Fruit fly (Drosophila melanogaster) whole organism: ENCODE results near the gene neo.
A peak's percentile ranks its signal among the peaks of the same experiment; 100 is the strongest.

Source experiments
- CG8478 ChIP-seq: fragments of >200 bp; optimal IDR thresholded peaks from 2 replicates; lab custom pipeline; 2018; ENCODE audit warnings: inconsistent platforms
- Dll ChIP-seq: fragments of >200 bp; optimal IDR thresholded peaks from 2 replicates; lab custom pipeline; 2017
- EcR ChIP-seq, 2 experiments: fragments of >200 bp; optimal IDR thresholded peaks; 2 replicates each; lab custom pipeline; 2017; ENCODE audit warnings: missing biosample characterization in 2 of 2, missing genetic modification characterization in 2 of 2, missing genetic modification reagents in 2 of 2
- pan ChIP-seq: fragments of >200 bp; optimal IDR thresholded peaks from 2 replicates; lab custom pipeline; 2017
- psq ChIP-seq: fragments of >200 bp; optimal IDR thresholded peaks from 2 replicates; lab custom pipeline; 2017
- usp ChIP-seq: fragments of >200 bp; optimal IDR thresholded peaks from 2 replicates; lab custom pipeline; 2017; ENCODE audit warnings: missing biosample characterization, missing genetic modification characterization, mixed read lengths

The neo gene

DNA sequence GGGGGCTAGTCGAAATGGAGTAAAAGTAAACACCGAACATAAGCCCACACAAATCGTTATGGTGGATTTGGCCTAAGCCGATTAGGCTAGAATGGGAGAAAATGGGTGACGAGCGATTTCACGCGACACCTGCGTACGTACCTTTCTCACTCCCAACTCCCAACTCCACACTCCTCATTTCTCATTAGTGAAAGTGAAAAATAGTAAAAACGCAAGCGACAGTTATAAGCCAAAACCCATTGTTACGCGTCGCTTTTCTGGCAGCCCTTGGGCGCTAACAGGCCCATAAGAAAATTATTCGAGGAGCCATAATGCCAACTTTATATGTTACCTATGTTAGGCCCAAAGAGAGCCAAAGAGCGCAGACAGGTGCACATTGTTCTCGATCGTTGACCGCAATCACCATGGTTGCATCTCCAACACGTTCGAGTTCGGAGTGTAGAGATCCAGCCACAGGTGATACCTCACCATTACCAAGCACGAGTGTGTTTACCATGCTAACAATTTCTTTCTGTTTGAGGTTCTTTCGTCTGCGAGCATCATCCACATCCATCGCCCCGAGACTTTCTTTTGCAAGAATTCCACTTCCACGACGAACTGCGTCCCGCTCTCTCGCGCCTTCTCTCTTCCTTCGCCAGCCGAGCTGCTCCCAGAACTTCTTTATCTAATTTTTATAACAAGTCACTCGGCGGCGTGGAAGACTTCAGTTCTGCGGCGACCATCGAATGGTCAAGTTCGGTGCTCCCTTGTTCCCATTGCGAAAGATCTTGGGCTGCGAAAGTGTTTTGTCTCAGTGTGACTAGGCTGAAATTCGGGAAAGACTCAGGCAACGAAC lies at the start of gene neo:
neo (plus strand) TSS at position 698 of the 835 bp plus-strand sequence.
- TF ChIP-seq usp (GFP tag; lab: Kevin White, UChicago): no peak
- no peak for TF ChIP-seq EcR (GFP tag; optimal IDR thresholded peaks at IDR 0.05; lab: Kevin White, UChicago)
- TF ChIP-seq psq (lab: Kevin White, UChicago): no peak
- TF ChIP-seq Dll (lab: Kevin White, UChicago): peak; percentile 16
- TF ChIP-seq pan: no peak
- TF ChIP-seq CG8478: no peak

DNA sequence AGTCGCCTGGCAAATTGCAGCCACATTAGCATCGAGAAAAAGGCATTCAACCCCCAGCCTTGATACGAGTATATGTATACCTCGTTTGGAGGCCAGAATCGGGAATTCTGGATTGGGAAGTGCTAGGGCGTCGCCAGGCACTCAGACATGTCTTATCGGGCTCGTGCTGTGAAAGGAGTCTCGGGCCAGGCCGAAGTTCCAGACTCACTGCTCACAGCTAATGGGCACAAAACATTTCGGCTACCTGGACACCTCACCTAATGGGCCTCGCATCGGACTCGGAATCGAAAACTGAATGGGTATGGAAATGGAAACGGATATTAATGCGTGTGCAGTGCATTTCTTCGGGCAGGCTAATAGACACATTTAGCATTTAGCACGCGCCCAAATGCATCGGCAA lies 48.0 kb upstream of the neo start:
- TF ChIP-seq pan (no peak), Dll (lab: Kevin White, UChicago) (no peak), EcR (GFP tag; optimal IDR thresholded peaks at IDR 0.05; lab: Kevin White, UChicago) (no peak), psq (lab: Kevin White, UChicago) (no peak), usp (GFP tag; lab: Kevin White, UChicago) (no peak), CG8478 (no peak)

DNA sequence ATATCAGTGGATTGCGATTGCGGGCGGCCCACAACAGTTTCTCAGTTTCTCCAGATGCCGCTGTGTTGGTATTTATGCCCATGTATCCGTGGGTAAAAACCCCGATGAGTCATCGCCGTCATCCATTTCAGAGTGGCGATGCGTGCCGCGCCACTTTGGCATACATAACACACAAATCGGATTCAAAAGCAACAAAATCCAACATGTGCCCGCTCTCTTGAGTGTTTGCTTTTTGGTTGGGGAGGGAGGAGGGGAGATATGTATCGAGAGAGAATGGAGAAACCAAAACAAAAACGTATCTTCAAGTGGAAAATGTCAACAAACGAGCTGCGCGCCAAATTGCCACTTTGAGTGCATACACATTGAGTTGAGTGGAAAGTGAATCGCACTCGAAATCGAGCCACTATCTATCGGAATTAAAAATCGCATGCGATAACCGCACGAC lies 47.3 kb upstream of the neo start:
- TF ChIP-seq psq (lab: Kevin White, UChicago) (no peak), pan (no peak), usp (GFP tag; lab: Kevin White, UChicago) (no peak), Dll (lab: Kevin White, UChicago) (no peak), CG8478 (no peak), EcR (GFP tag; optimal IDR thresholded peaks at IDR 0.05; lab: Kevin White, UChicago) (no peak)

DNA sequence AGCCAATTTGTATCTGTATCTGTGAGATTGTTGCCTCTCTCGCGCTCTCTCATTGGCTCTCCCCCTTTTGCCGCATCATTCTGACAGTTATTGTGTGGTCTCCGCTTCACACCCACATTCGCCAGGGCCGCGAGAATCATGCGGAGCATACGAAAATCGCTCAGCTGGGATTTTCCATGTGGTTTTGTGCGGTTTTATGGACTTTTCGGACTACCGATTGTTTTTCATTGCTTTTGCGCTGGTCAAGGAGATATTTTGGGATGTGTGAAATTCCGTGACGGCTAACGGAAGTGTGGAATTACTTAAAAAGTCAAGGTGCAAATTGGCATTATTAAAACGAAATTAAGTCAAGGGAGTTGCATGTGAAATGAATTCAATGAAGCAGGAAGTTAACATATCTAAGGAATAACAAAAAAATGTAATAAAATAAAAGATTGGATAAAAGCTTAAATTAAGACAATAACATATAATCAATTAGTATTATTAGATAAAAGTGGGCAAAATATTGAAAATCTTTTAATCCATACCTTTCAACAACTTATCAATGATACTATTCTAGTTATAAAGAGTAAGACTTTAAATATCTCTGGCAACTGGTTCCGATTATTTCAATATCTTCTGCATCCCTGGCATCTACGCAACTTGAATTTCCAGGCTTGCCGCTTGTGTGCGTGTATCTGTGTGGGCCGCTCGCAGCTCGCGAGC lies 46.7 kb upstream of the neo start:
- no peak for TF ChIP-seq CG8478
- no peak for TF ChIP-seq EcR (GFP tag; optimal IDR thresholded peaks at IDR 0.05; lab: Kevin White, UChicago)
- TF ChIP-seq usp (GFP tag; lab: Kevin White, UChicago): no peak
- TF ChIP-seq Dll (lab: Kevin White, UChicago): peak; percentile 83
- peak; percentile 56 for TF ChIP-seq psq (lab: Kevin White, UChicago)
- TF ChIP-seq pan: no peak

DNA sequence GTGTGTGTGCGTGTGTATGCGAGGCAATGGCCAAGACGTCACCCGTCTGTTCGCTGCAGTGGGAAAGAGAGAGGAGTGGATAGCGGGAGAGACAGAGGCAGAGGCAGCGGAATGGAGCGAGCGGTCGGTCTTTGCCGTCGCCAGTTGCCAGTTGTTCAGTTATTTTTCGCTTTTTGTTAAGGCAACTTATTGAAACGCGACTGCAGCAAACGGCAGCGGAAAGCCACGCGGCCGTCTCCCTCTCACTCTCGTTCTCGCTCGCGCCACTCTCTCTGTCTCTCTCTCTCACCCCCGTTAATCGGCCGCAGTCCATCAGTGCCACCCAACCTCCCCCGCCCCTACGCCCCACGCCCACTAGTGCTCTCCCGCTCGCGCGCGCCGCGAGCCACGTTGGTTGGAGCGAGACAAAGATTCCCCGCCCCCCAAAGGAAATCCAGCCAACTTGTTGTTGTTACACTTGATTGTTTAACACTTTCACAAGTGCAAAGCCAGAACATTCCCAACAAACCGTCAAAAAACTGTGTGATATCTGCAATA lies 46.1 kb upstream of the neo start:
- TF ChIP-seq Dll (lab: Kevin White, UChicago) (peak; percentile 88), pan (no peak), usp (GFP tag; lab: Kevin White, UChicago) (no peak), psq (lab: Kevin White, UChicago) (no peak), EcR (GFP tag; optimal IDR thresholded peaks at IDR 0.05; lab: Kevin White, UChicago) (peak in 1 of 2 experiments; percentile 47), CG8478 (peak; percentile 82)

DNA sequence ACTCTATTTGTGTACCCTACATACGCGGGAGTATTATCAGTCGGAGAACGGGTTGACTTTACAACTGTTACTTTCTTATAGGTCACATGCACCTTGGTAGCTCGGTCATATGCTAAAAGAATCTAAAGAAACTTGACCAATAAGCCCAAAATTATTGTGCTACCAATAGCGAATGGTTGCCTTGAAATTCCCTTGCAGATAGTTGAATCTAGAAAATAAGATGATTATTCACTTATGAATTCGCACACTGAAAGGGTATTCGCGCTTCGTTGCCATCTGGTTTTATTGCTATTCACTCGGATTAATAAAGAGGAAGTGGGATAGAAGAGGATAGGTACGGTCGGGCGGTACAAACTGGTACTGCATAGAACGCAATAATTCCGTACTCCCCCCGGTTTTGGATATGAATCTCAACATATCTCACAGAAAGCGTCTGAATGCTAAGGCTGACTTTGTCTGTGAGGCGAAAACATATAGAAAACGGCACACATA lies 45.1 kb upstream of the neo start:
- TF ChIP-seq pan: peak; percentile 43
- TF ChIP-seq usp (GFP tag; lab: Kevin White, UChicago): no peak

DNA sequence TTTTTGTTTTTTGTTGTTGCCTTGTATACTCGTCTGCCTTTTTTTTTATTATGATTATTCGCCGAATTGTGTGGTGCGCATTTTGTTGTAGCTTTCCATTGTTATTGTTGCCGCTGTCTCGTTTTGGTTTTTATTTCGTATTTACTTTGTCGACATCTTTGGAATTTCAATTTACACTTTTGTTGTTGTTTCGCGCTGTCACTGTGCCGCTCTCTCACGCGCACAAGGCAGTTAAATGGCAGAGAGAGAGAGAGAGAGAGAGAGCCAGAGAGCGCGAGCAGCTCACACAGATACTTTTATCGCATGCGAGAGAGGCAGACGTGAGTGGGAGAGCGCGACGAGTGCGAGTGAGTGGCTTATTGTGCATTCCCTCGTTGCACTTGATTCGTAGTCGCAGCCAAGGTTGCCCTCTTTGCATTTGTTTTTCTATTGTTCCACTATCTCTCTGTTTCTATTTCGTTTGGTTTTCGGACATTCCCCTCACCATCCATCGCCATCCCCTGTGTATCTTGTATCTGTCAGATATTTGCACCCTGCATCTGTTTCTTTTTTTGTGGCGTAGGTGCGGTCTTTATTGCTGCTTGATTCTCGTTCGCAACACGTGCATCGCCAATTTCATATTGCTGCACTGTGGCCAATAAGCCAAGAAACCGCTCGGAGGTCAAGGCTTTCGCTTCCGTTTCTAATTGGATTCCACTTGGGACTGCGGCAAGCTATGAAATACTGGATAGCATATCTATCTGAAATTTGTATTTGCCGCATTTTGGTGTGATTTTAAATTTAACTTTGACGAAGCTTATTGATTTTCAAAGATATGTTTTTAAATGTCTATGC lies 44.4 kb upstream of the neo start:
- TF ChIP-seq Dll (lab: Kevin White, UChicago) (peak; percentile 99), EcR (GFP tag; optimal IDR thresholded peaks at IDR 0.05; lab: Kevin White, UChicago) (no peak), CG8478 (no peak), pan (no peak), psq (lab: Kevin White, UChicago) (no peak), usp (GFP tag; lab: Kevin White, UChicago) (no peak)

DNA sequence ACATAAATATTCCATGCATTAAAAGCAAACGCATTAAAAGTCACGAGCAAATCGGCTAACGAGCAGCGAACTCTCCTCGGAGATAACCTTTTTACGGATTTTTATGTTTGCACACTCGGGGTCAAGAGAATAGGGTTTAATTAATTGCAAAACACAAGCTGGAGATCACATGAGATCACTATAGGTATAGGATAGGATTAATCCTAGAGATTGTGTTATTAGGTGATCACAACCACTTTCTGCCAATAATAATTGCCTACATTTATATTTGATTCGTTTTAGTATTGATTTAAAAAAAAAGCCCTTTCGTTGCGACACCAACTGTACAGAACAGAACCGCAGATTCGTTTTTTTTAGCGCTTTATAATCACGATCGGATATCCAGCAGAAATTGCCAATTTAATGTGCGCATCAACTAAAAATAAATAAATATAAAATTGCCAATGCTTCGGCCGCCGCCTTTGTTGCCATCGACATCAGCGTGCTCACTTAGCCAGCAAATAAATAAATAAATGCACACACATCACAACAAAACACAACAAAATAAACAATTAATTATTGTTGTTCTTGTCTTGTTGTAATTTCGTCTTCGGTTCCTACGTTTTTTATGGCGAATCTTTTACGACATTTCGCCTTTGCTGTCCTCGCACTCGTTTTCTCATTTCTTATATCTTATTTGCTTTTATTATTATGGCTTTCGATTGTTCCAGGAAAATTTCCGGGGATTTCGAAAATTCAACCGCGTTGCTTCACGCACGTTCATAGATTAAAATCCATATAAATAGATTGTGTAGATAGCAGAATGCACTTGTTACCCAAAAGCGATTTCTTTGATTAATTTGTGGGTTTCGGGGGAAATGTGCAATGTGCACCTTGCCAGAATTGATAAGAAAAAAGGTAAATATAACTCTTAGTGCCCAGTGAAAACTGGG lies 42.9 kb upstream of the neo start:
- TF ChIP-seq pan (no peak), EcR (GFP tag; optimal IDR thresholded peaks at IDR 0.05; lab: Kevin White, UChicago) (no peak)

DNA sequence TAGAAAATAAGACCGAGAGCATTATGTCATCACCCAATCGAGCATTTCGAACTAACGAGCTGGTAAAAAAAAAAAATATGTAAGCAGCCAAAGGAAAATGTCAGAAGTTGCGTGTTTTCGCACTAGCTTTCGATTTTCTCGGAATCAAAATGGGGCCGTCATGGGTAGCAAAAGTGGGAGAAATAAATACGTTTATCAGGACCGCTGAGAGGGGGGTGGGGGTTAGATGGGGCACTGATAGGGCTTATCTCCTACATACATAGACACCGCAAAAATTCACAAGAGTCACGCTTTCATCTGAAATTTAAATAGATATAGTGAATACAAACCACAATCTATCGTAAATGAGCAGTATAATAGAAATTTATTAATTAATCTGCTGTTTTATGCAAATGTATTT lies 41.7 kb upstream of the neo start:
- no peak for TF ChIP-seq EcR (GFP tag; optimal IDR thresholded peaks at IDR 0.05; lab: Kevin White, UChicago)
- no peak for TF ChIP-seq psq (lab: Kevin White, UChicago)
- no peak for TF ChIP-seq pan
- TF ChIP-seq CG8478: no peak
- TF ChIP-seq Dll (lab: Kevin White, UChicago): no peak
- no peak for TF ChIP-seq usp (GFP tag; lab: Kevin White, UChicago)

DNA sequence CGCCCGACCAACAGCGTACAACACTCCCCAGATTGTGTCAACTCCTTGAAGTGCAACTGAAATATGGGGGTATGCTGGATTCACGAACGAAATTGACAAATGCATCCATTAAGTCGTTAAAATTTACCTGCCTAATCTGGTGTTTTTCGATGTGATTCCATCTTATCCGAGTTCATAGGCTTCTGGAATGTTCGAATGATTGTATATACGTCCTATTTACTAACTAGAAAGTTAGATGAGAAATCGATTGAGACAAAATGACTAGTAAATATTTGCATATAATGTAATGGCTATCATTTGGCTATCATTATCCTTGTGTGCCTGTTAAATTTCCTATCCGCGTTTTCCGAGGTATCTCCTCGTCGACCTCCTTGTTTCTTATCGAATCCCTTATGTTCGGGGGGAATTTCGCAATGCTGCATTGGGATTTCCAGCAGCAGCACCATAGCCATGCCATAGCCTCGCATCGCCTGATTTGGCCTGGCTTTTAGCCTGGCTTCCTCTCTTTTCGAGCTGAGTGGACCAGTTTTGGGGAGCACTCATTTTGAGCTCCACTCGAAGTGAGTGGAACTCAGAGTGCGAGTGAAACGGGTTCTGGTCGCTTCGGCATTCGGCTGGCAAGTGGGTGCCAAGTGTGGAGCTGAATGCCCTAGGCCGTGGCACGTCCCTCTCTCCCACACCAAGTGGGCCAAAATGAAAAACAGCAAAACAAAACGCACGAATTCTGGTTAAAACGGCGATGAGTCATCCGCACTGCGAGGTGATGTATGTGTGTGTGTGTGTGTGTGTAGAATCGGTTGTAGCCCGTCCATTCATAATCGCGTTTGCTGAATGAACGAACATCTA lies 40.6 kb upstream of the neo start:
- TF ChIP-seq EcR (GFP tag; optimal IDR thresholded peaks at IDR 0.05; lab: Kevin White, UChicago) (peak in 1 of 2 experiments; percentile 0), CG8478 (no peak), usp (GFP tag; lab: Kevin White, UChicago) (no peak), Dll (lab: Kevin White, UChicago) (no peak), pan (peak; percentile 93), psq (lab: Kevin White, UChicago) (no peak)
